Worm (Caenorhabditis elegans): ENCODE results near the gene col-115.

ce11 chrIV:7988385-7988784 lies at the start of gene col-115:
- TF ChIP-seq W03F9.2 (tag; optimal IDR thresholded peaks at IDR 0.05) (no peak), dao-5 (tag; optimal IDR thresholded peaks at IDR 0.05) (no peak)
